Worm (Caenorhabditis elegans): ENCODE data around the gene ttr-26.

The ttr-26 gene

ce11 chrV:18573199-18573598 is 13.1 kb upstream of the ttr-26 start (continued):
- TF ChIP-seq aptf-2 (GFP tag; conservative IDR thresholded peaks at IDR 0.05) (no peak), Y67H2A.10 (GFP tag; conservative IDR thresholded peaks at IDR 0.05) (no peak), repo-1 (tag; optimal IDR thresholded peaks at IDR 0.05) (peak; percentile 86), let-607 (tag; optimal IDR thresholded peaks at IDR 0.05) (no peak), hsf-1 (GFP tag; IDR thresholded peaks at IDR 0.05) (no peak), lin-26 (GFP tag; IDR thresholded peaks at IDR 0.05) (0 out of 2 replicates have a peak, but pooled peaks have one; percentile 58), pha-4 (tag; optimal IDR thresholded peaks at IDR 0.05) (no peak), mes-4 (tag; optimal IDR thresholded peaks at IDR 0.05) (no peak), bed-1 (GFP tag; IDR thresholded peaks at IDR 0.05) (no peak), lin-35 (GFP tag; optimal IDR thresholded peaks at IDR 0.05) (peak in 1 of 3 experiments; percentile 13), dox-1 (GFP tag; IDR thresholded peaks at IDR 0.05) (peak; percentile 34; the same call in 1 of the 2 replicates), ztf-26 (tag; optimal IDR thresholded peaks at IDR 0.05) (peak; percentile 85), ets-4 (GFP tag; optimal IDR thresholded peaks at IDR 0.05) (peak; percentile 31), nhr-179 (tag; optimal IDR thresholded peaks at IDR 0.05) (no peak), ceh-100 (GFP tag; IDR thresholded peaks at IDR 0.05) (no peak), athp-1 (tag; optimal IDR thresholded peaks at IDR 0.05) (no peak), Y95B8A.8 (GFP tag; IDR thresholded peaks at IDR 0.05) (no peak), K11D2.4 (GFP tag; IDR thresholded peaks at IDR 0.05) (0 out of 2 replicates have a peak, but pooled peaks have one; percentile 50), C06A6.2 (GFP tag; conservative IDR thresholded peaks at IDR 0.05) (0 out of 2 replicates have a peak, but pooled peaks have one; percentile 23), snpc-3.4 (tag; optimal IDR thresholded peaks at IDR 0.05) (no peak), tbp1 (GFP tag; optimal IDR thresholded peaks at IDR 0.05) (no peak), B0019.2 (GFP tag; conservative IDR thresholded peaks at IDR 0.05) (no peak), F55B11.4 (tag; optimal IDR thresholded peaks at IDR 0.05; ENCODE audit: borderline replicate concordance, insufficient read depth) (no peak), lin-54 (GFP tag; optimal IDR thresholded peaks at IDR 0.05) (no peak), B0261.1 (tag; optimal IDR thresholded peaks at IDR 0.05) (no peak), dpff-1 (tag; optimal IDR thresholded peaks at IDR 0.05) (no peak), F49E8.2 (tag; optimal IDR thresholded peaks at IDR 0.05; ENCODE audit: insufficient read depth) (no peak), tbx-9 (tag; optimal IDR thresholded peaks at IDR 0.05; ENCODE audit: borderline replicate concordance) (no peak), B0035.1 (tag; optimal IDR thresholded peaks at IDR 0.05) (no peak), ceh-91 (GFP tag; IDR thresholded peaks at IDR 0.05) (no peak), zfh-2 (GFP tag; conservative IDR thresholded peaks at IDR 0.05) (no peak), ama-1 (optimal IDR thresholded peaks at IDR 0.05) (no peak), ama-1 (GFP tag; optimal IDR thresholded peaks at IDR 0.05) (peak in 1 of 2 experiments; percentile 1), mxl-1 (tag; optimal IDR thresholded peaks at IDR 0.05) (no peak), zim-3 (tag; optimal IDR thresholded peaks at IDR 0.05) (peak; percentile 70), ceh-58 (GFP tag; IDR thresholded peaks at IDR 0.05) (no peak), lin-40 (tag; optimal IDR thresholded peaks at IDR 0.05) (peak; percentile 67), madf-8 (GFP tag; conservative IDR thresholded peaks at IDR 0.05) (no peak), rpc-1 (optimal IDR thresholded peaks at IDR 0.05) (no peak), rpc-1 (tag; optimal IDR thresholded peaks at IDR 0.05) (no peak), madf-3 (GFP tag; IDR thresholded peaks at IDR 0.05) (no peak), him-1 (tag; optimal IDR thresholded peaks at IDR 0.05) (no peak)
